Fruit fly (Drosophila melanogaster) whole organism, embryonic: Measurements from ENCODE around the gene CG11670.

Experiments used
- BtbVII ChIP-seq: fragments of 200-800 bp; sonication (Bioruptor generic); optimal IDR thresholded peaks from 3 replicates; lab custom pipeline; 2017; ENCODE audit warnings: missing biosample characterization, mild to moderate bottlenecking, missing genetic modification characterization
- C15 ChIP-seq: fragments of 200-800 bp; sonication (Bioruptor generic); IDR thresholded peaks from 3 replicates; pipeline ENCODE4 v1.3.6; 2022; ENCODE audit warnings: missing biosample characterization, missing genetic modification characterization
- CG10267 ChIP-seq: fragments of 200-800 bp; sonication (Bioruptor generic); optimal IDR thresholded peaks from 2 replicates; lab custom pipeline; 2018; ENCODE audit warnings: missing biosample characterization, mild to moderate bottlenecking, missing genetic modification characterization, moderate library complexity
- CG10462 ChIP-seq: fragments of 200-800 bp; sonication (Bioruptor generic); optimal IDR thresholded peaks from 2 replicates; lab custom pipeline; 2016; ENCODE audit warnings: missing biosample characterization, missing genetic modification characterization
- CG11093 ChIP-seq: fragments of 200-800 bp; sonication (Bioruptor generic); IDR thresholded peaks from 3 replicates; pipeline ENCODE4 v1.3.6; 2022; ENCODE audit warnings: missing biosample characterization, missing genetic modification characterization
- CG11247 ChIP-seq: fragments of 200-800 bp; sonication (Bioruptor generic); IDR thresholded peaks from 2 replicates; pipeline ENCODE4 v1.3.6; 2022; ENCODE audit warnings: missing biosample characterization, missing genetic modification characterization
- CG11456 ChIP-seq: fragments of 200-800 bp; sonication (Bioruptor generic); IDR thresholded peaks from 3 replicates; pipeline ENCODE4 v1.3.6; 2022; ENCODE audit warnings: missing biosample characterization, missing genetic modification characterization
- CG11695 ChIP-seq: fragments of 200-800 bp; sonication (Bioruptor generic); IDR thresholded peaks from 3 replicates; pipeline ENCODE4 v1.3.6; 2022; ENCODE audit warnings: missing biosample characterization, missing genetic modification characterization
- CG12769 ChIP-seq: fragments of 200-800 bp; sonication (Bioruptor generic); optimal IDR thresholded peaks from 2 replicates; lab custom pipeline; 2019; ENCODE audit warnings: missing biosample characterization, mild to moderate bottlenecking, missing genetic modification characterization, moderate library complexity
- CG13894 ChIP-seq: fragments of 200-800 bp; sonication (Bioruptor generic); optimal IDR thresholded peaks from 3 replicates; lab custom pipeline; 2018; ENCODE audit warnings: missing biosample characterization, mild to moderate bottlenecking, missing genetic modification characterization, moderate library complexity
- CG1529 ChIP-seq: fragments of 200-800 bp; sonication (Bioruptor generic); optimal IDR thresholded peaks from 3 replicates; lab custom pipeline; 2018; ENCODE audit warnings: missing biosample characterization, missing genetic modification characterization
- CG16779 ChIP-seq: fragments of 200-800 bp; sonication (Bioruptor generic); IDR thresholded peaks from 2 replicates; pipeline ENCODE4 v1.3.6; 2022; ENCODE audit warnings: missing biosample characterization, missing genetic modification characterization
- CG17328 ChIP-seq: fragments of 200-800 bp; sonication (Bioruptor generic); IDR thresholded peaks from 2 replicates; pipeline ENCODE4 v1.3.6; 2022; ENCODE audit warnings: missing biosample characterization, missing genetic modification characterization
- CG17912 ChIP-seq: fragments of 200-800 bp; sonication (Bioruptor generic); optimal IDR thresholded peaks from 2 replicates; lab custom pipeline; 2018; ENCODE audit warnings: missing biosample characterization, mild to moderate bottlenecking, missing genetic modification characterization
- CG1792 ChIP-seq: fragments of 200-800 bp; sonication (Bioruptor generic); optimal IDR thresholded peaks from 2 replicates; lab custom pipeline; 2016; ENCODE audit warnings: missing biosample characterization, missing genetic modification characterization
- CG18262 ChIP-seq: fragments of 200-800 bp; optimal IDR thresholded peaks from 3 replicates; lab custom pipeline; 2019; ENCODE audit warnings: missing biosample characterization, mild to moderate bottlenecking, missing genetic modification characterization, moderate library complexity
- CG1832 ChIP-seq: fragments of 200-800 bp; sonication (Bioruptor generic); optimal IDR thresholded peaks from 2 replicates; lab custom pipeline; 2017; ENCODE audit warnings: missing biosample characterization, mild to moderate bottlenecking, missing genetic modification characterization, inconsistent platforms
- CG2712 ChIP-seq: fragments of 200-800 bp; optimal IDR thresholded peaks from 3 replicates; lab custom pipeline; 2019; ENCODE audit warnings: missing biosample characterization, mild to moderate bottlenecking, missing genetic modification characterization, moderate library complexity
- CG32532 ChIP-seq: fragments of 200-800 bp; sonication (Bioruptor generic); IDR thresholded peaks from 2 replicates; pipeline ENCODE4 v1.3.6; 2022; ENCODE audit warnings: missing biosample characterization, missing genetic modification characterization
- CG3847 ChIP-seq: fragments of 200-800 bp; sonication (Bioruptor generic); IDR thresholded peaks from 2 replicates; pipeline ENCODE4 v1.3.6; 2022; ENCODE audit warnings: missing biosample characterization, missing genetic modification characterization
- CG42726 ChIP-seq: fragments of 200-800 bp; sonication (Bioruptor generic); IDR thresholded peaks from 2 replicates; pipeline ENCODE4 v1.3.6; 2022; ENCODE audit warnings: missing biosample characterization, missing genetic modification characterization; ENCODE audit not compliant: partially characterized antibody
- CG6813 ChIP-seq: fragments of 200-800 bp; sonication (Bioruptor generic); optimal IDR thresholded peaks from 2 replicates; lab custom pipeline; 2017; ENCODE audit warnings: missing biosample characterization, missing genetic modification characterization, mild to moderate bottlenecking, moderate library complexity, missing genetic modification reagents
- CG7357 ChIP-seq: fragments of 200-800 bp; sonication (Bioruptor generic); IDR thresholded peaks from 3 replicates; pipeline ENCODE4 v1.3.6; 2022; ENCODE audit warnings: missing biosample characterization, missing genetic modification characterization
- CG7556 ChIP-seq: fragments of 200-800 bp; sonication (Bioruptor generic); optimal IDR thresholded peaks from 2 replicates; lab custom pipeline; 2017; ENCODE audit warnings: missing biosample characterization, mild to moderate bottlenecking, missing genetic modification characterization
- CG9215 ChIP-seq: fragments of 200-800 bp; sonication (Bioruptor generic); IDR thresholded peaks from 2 replicates; pipeline ENCODE4 v1.3.6; 2022; ENCODE audit warnings: missing biosample characterization, missing genetic modification characterization
- Dfd ChIP-seq, 2 experiments: fragments of >200 bp; optimal IDR thresholded peaks; 2 replicates each; lab custom pipeline; 2017; ENCODE audit warnings: missing biosample characterization in 2 of 2, missing genetic modification characterization in 2 of 2
- Dll ChIP-seq: fragments of 200-800 bp; sonication (Bioruptor generic); IDR thresholded peaks from 4 replicates; pipeline ENCODE4 v1.3.6; 2022; ENCODE audit warnings: missing biosample characterization, missing genetic modification characterization; ENCODE audit not compliant: partially characterized antibody
- E2f1 ChIP-seq: fragments of 200-800 bp; sonication (Bioruptor generic); IDR thresholded peaks from 2 replicates; pipeline ENCODE4 v1.3.6; 2022; ENCODE audit warnings: missing biosample characterization, missing genetic modification characterization
- HmgZ ChIP-seq: fragments of 200-800 bp; sonication (Bioruptor generic); optimal IDR thresholded peaks from 2 replicates; lab custom pipeline; 2018; ENCODE audit warnings: missing biosample characterization, mild to moderate bottlenecking, missing genetic modification characterization
- Lhr ChIP-seq: fragments of 200-800 bp; sonication (Bioruptor generic); optimal IDR thresholded peaks from 3 replicates; lab custom pipeline; 2017; ENCODE audit warnings: mild to moderate bottlenecking, missing biosample characterization, missing genetic modification reagents, missing genetic modification characterization
- MTF-1 ChIP-seq: fragments of 200-800 bp; sonication (Bioruptor generic); optimal IDR thresholded peaks from 2 replicates; lab custom pipeline; 2018; ENCODE audit warnings: missing biosample characterization, mild to moderate bottlenecking, missing genetic modification characterization, borderline replicate concordance
- NC2α ChIP-seq: fragments of 200-800 bp; sonication (Bioruptor generic); optimal IDR thresholded peaks from 2 replicates; lab custom pipeline; 2016; ENCODE audit warnings: missing biosample characterization, missing genetic modification characterization
- Opbp ChIP-seq: fragments of 200-800 bp; sonication (Bioruptor generic); IDR thresholded peaks from 3 replicates; pipeline ENCODE4 v1.3.6; 2022; ENCODE audit warnings: missing biosample characterization, missing genetic modification characterization; ENCODE audit not compliant: partially characterized antibody
- Ptx1 ChIP-seq: fragments of 200-800 bp; sonication (Bioruptor generic); IDR thresholded peaks from 2 replicates; pipeline ENCODE4 v1.3.6; 2022; ENCODE audit warnings: missing biosample characterization, missing genetic modification characterization
- Spps ChIP-seq: fragments of 200-800 bp; sonication (Bioruptor generic); optimal IDR thresholded peaks from 2 replicates; lab custom pipeline; 2018; ENCODE audit warnings: missing biosample characterization, mild to moderate bottlenecking, missing genetic modification characterization
- al ChIP-seq: fragments of 200-800 bp; sonication (Bioruptor generic); IDR thresholded peaks from 2 replicates; pipeline ENCODE4 v1.3.6; 2022; ENCODE audit warnings: missing biosample characterization, missing genetic modification characterization
- ash1 ChIP-seq: fragments of 200-800 bp; sonication (Bioruptor generic); optimal IDR thresholded peaks from 2 replicates; lab custom pipeline; 2018; ENCODE audit warnings: missing biosample characterization, mild to moderate bottlenecking, missing genetic modification characterization
- crol ChIP-seq: fragments of 200-800 bp; sonication (Bioruptor generic); IDR thresholded peaks from 2 replicates; pipeline ENCODE4 v1.3.6; 2022; ENCODE audit warnings: missing biosample characterization, missing genetic modification characterization
- dmrt11E ChIP-seq: fragments of 200-800 bp; sonication (Bioruptor generic); optimal IDR thresholded peaks from 3 replicates; lab custom pipeline; 2018; ENCODE audit warnings: missing biosample characterization, mild to moderate bottlenecking, missing genetic modification characterization, moderate library complexity
- fu2 ChIP-seq: fragments of 200-800 bp; sonication (Bioruptor generic); optimal IDR thresholded peaks from 2 replicates; lab custom pipeline; 2016; ENCODE audit warnings: missing biosample characterization, missing genetic modification characterization
- grau ChIP-seq: fragments of 200-800 bp; optimal IDR thresholded peaks from 3 replicates; lab custom pipeline; 2019; ENCODE audit warnings: missing biosample characterization, mild to moderate bottlenecking, missing genetic modification characterization, moderate library complexity
- pan ChIP-seq, 4 experiments: fragments of >200 bp in 3 of 4; fragments of 200-800 bp in 1 of 4; sonication (Bioruptor generic) in 1 of 4; optimal IDR thresholded peaks in 3 of 4; IDR thresholded peaks in 1 of 4; 2 replicates each; pipeline versions ENCODE4 v1.3.6 to Lab custom; 2017 to 2022; ENCODE audit warnings: missing biosample characterization in 2 of 4, missing genetic modification characterization in 2 of 4, mixed read lengths in 1 of 4
- shn ChIP-seq: fragments of 200-800 bp; sonication (Bioruptor generic); optimal IDR thresholded peaks from 3 replicates; lab custom pipeline; 2016; ENCODE audit warnings: missing biosample characterization, missing genetic modification characterization
- sim ChIP-seq: fragments of 200-800 bp; sonication (Bioruptor generic); IDR thresholded peaks from 2 replicates; pipeline ENCODE4 v1.3.6; 2022; ENCODE audit warnings: missing biosample characterization, missing genetic modification characterization
- slbo ChIP-seq: fragments of 200-800 bp; sonication (Bioruptor generic); IDR thresholded peaks from 2 replicates; pipeline ENCODE4 v1.3.6; 2022; ENCODE audit warnings: missing biosample characterization, missing genetic modification characterization
- stwl ChIP-seq: fragments of 200-800 bp; sonication (Bioruptor generic); optimal IDR thresholded peaks from 3 replicates; lab custom pipeline; 2018; ENCODE audit warnings: missing biosample characterization, mild to moderate bottlenecking, missing genetic modification characterization, moderate library complexity
- unpg ChIP-seq: fragments of 200-800 bp; sonication (Bioruptor generic); optimal IDR thresholded peaks from 3 replicates; lab custom pipeline; 2018; ENCODE audit warnings: missing biosample characterization, mild to moderate bottlenecking, missing genetic modification characterization, moderate library complexity
- vnd ChIP-seq: fragments of 200-800 bp; sonication (Bioruptor generic); IDR thresholded peaks from 3 replicates; pipeline ENCODE4 v1.3.6; 2022; ENCODE audit warnings: missing biosample characterization, missing genetic modification characterization; ENCODE audit not compliant: partially characterized antibody
- vvl ChIP-seq: fragments of 200-800 bp; sonication (Bioruptor generic); IDR thresholded peaks from 2 replicates; pipeline ENCODE4 v1.3.6; 2022; ENCODE audit warnings: missing biosample characterization, missing genetic modification characterization
- wor ChIP-seq: fragments of 200-800 bp; sonication (Bioruptor generic); IDR thresholded peaks from 2 replicates; pipeline ENCODE4 v1.3.6; 2022; ENCODE audit warnings: missing biosample characterization, missing genetic modification characterization

Gene CG11670

DNA sequence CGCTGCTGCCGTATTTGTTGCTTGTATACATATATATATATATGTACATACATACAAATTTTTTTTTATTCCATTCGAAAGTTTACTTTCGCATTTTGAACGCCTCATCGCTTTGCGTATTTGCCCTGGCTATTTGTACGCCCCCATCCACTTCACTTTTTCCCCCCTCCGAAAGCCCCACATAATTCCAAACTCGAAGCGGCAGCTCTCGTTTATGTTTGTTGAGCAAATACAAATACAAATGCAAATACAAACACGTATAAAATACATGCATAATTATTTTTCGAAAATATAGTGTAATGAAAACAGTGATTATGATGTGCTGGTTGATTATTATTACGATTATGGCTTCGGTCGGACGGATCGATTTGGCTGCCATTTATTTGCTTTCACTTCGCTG lies 26.2 kb downstream of the CG11670 start (continued):
- TF ChIP-seq CG42726 (GFP tag; lab: Robert Waterston, UW) (no peak), NC2α (GFP tag; lab: Kevin White, UChicago) (peak; percentile 64), crol (GFP tag; lab: Robert Waterston, UW) (peak; percentile 65), HmgZ (peak; percentile 75), Ptx1 (peak; percentile 34; the same call in 1 of the 2 replicates), CG32532 (GFP tag; lab: Robert Waterston, UW) (no peak), slbo (GFP tag; lab: Robert Waterston, UW) (peak; percentile 36; the same call in 1 of the 2 replicates), CG17328 (GFP tag; lab: Robert Waterston, UW) (peak; percentile 66), vvl (GFP tag; lab: Robert Waterston, UW) (peak; percentile 86), CG10462 (peak; percentile 45), CG16779 (GFP tag; lab: Robert Waterston, UW) (no peak), sim (GFP tag; lab: Robert Waterston, UW) (peak; percentile 94), CG13894 (tag; lab: Kevin White, UChicago) (no peak), E2f1 (GFP tag; lab: Robert Waterston, UW) (no peak), shn (GFP tag; lab: Kevin White, UChicago) (peak; percentile 14), CG9215 (GFP tag; lab: Robert Waterston, UW) (no peak), Lhr (peak; percentile 86), MTF-1 (GFP tag; lab: Kevin White, UChicago) (peak; percentile 92), CG1792 (GFP tag; lab: Kevin White, UChicago) (peak; percentile 93), CG11456 (GFP tag; lab: Robert Waterston, UW) (no peak; the same call in 2 of the 3 replicates), al (no peak), CG3847 (no peak), CG7556 (GFP tag; lab: Kevin White, UChicago) (peak; percentile 82), CG6813 (GFP tag; lab: Kevin White, UChicago) (peak; percentile 95), CG1832 (GFP tag; lab: Kevin White, UChicago) (no peak), C15 (GFP tag; lab: Robert Waterston, UW) (no peak), CG11695 (GFP tag; lab: Robert Waterston, UW) (peak; percentile 34; the same call in 1 of the 3 replicates), ash1 (GFP tag; lab: Kevin White, UChicago) (peak; percentile 89), BtbVII (peak; percentile 94), CG2712 (tag; lab: Kevin White, UChicago) (peak; percentile 88), vnd (no peak), unpg (GFP tag; lab: Kevin White, UChicago) (peak; percentile 93), CG11093 (GFP tag; lab: Robert Waterston, UW) (peak; percentile 13; the same call in 1 of the 3 replicates), Dfd (GFP tag; optimal IDR thresholded peaks at IDR 0.05; lab: Kevin White, UChicago) (no peak), CG7357 (GFP tag; lab: Robert Waterston, UW) (0 out of 3 replicates have a peak, but pooled peaks have one; percentile 19), wor (no peak), grau (tag; lab: Kevin White, UChicago) (peak; percentile 64), Opbp (GFP tag; lab: Robert Waterston, UW) (no peak), fu2 (no peak), CG18262 (peak; percentile 86), dmrt11E (tag; lab: Kevin White, UChicago) (peak; percentile 91), CG1529 (GFP tag; lab: Kevin White, UChicago) (peak; percentile 90), Spps (tag; lab: Kevin White, UChicago) (peak; percentile 95), CG12769 (tag; lab: Kevin White, UChicago) (no peak), CG11247 (GFP tag; lab: Robert Waterston, UW) (peak; percentile 64), Dll (GFP tag; lab: Robert Waterston, UW) (no peak), stwl (no peak), CG10267 (tag; lab: Kevin White, UChicago) (peak; percentile 73), CG17912 (GFP tag; lab: Kevin White, UChicago) (peak; percentile 89), pan (optimal IDR thresholded peaks at IDR 0.05; lab: Kevin White, UChicago) (no peak), pan (GFP tag; optimal IDR thresholded peaks at IDR 0.05 in 1 of 2, IDR thresholded peaks at IDR 0.05 in 1 of 2) (peak in 1 of 2 experiments; percentile 65)
